Worm (Caenorhabditis elegans) whole organism, early embryonic: ENCODE data around the gene C56E6.2.

ENCODE experiments used
- B0310.2 ChIP-seq: sonication (generic microtip); optimal IDR thresholded peaks from 2 replicates; lab custom pipeline; 2016; ENCODE audit warnings: mild to moderate bottlenecking, missing genetic modification characterization, missing compliant biosample characterization
- aly-1 ChIP-seq: sonication (generic microtip); optimal IDR thresholded peaks from 2 replicates; lab custom pipeline; 2016; ENCODE audit warnings: missing genetic modification characterization, missing compliant biosample characterization
- ama-1 ChIP-seq: fragments of 150-350 bp; optimal IDR thresholded peaks from 2 replicates; lab custom pipeline; 2014
- hmg-4 ChIP-seq: fragments of 200-800 bp; sonication (Bioruptor generic); optimal IDR thresholded peaks from 2 replicates; lab custom pipeline; 2018; ENCODE audit warnings: mild to moderate bottlenecking, missing genetic modification characterization, missing compliant biosample characterization
- pes-1 ChIP-seq: fragments of 200-800 bp; sonication (Bioruptor generic); IDR thresholded peaks from 2 replicates; pipeline ENCODE4 v1.3.6; 2022; ENCODE audit warnings: missing genetic modification reagents, missing genetic modification characterization, missing compliant biosample characterization
- scrt-1 ChIP-seq: fragments of 200-800 bp; sonication (Bioruptor generic); IDR thresholded peaks from 2 replicates; pipeline ENCODE4 v1.3.6; 2022; ENCODE audit warnings: missing genetic modification characterization, missing compliant biosample characterization
- sea-1 ChIP-seq: fragments of 200-800 bp; sonication (Bioruptor generic); conservative IDR thresholded peaks from 2 replicates; pipeline ENCODE4 v1.3.6; 2022; ENCODE audit warnings: missing genetic modification characterization, missing compliant biosample characterization
- tra-4 ChIP-seq: sonication (generic microtip); optimal IDR thresholded peaks from 2 replicates; lab custom pipeline; 2017; ENCODE audit warnings: missing genetic modification characterization, missing compliant biosample characterization

DNA sequence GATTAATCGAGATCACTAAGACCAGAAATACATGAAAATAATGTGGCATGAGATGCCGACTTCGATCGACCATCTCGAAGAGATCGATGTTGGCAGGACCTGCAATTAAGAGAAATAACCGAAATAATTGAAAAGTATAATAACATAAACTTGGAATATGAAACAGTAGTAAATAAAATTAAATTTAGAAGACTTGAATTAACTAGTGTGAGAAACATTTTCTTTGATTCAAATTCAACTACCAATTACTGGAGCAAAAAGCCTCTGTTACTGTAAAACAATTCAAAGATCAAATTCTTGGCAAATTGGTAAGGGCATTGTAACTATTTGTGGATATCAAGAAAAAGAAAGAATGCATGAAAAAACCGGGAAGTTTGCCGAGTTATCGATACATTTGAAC, 10.8 kb upstream of the C56E6.2 start, which contains the start of gene R05G9R.1:
- no peak for TF ChIP-seq scrt-1
- TF ChIP-seq hmg-4 (GFP tag; lab: Kevin White, UChicago) = no peak
- no peak for TF ChIP-seq B0310.2
- TF ChIP-seq sea-1 (GFP tag; lab: Robert Waterston, UW) = no peak
- TF ChIP-seq ama-1 = no peak
- TF ChIP-seq aly-1 (tag; lab: Kevin White, UChicago) = no peak
- TF ChIP-seq pes-1 (GFP tag; lab: Robert Waterston, UW) = no peak
- no peak for TF ChIP-seq tra-4 (tag; lab: Kevin White, UChicago)
